Worm (Caenorhabditis elegans): ENCODE results near the gene C34D10.5.

ce11 chrX:8057791-8058270 lies 40.0 kb downstream of the C34D10.5 start, which contains the start of gene dim-1:
- TF ChIP-seq dao-5 (tag; optimal IDR thresholded peaks at IDR 0.05) (no peak), W03F9.2 (tag; optimal IDR thresholded peaks at IDR 0.05) (no peak), him-1 (tag; optimal IDR thresholded peaks at IDR 0.05) (no peak)

Measured in whole organism, L4/young adult.